Fruit fly (Drosophila melanogaster): ENCODE measurements around the gene Hibch.

The Hibch gene

DNA sequence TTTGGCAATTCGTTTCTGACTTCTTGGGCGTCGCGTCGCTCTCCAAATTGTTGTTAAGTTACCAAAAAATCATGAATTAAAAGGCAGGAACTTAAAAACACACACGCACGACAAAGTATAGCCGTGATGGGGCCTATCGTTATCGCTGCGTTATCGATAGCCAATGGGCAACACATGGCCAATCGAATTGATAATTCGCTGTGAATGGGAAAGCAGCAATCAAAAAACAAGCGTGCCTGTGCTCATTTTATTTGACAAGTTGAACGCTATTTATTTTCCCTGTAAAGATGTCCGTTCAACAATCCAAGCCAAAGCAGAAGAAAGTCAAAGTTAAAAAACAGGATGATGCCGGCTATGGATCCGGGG is 11.0 kb upstream of the Hibch start, which contains the start of the genes Surf4 and CG31301 (continued):
- TF ChIP-seq zf30C (GFP tag; optimal IDR thresholded peaks at IDR 0.05) (peak; percentile 30), ind (GFP tag; optimal IDR thresholded peaks at IDR 0.05) (no peak), CG13624 (GFP tag; optimal IDR thresholded peaks at IDR 0.05) (peak; percentile 13), tna (GFP tag; IDR thresholded peaks at IDR 0.05; ENCODE audit: partially characterized antibody) (peak; percentile 85), az2 (GFP tag; optimal IDR thresholded peaks at IDR 0.05) (no peak), zfh1 (GFP tag; IDR thresholded peaks at IDR 0.05) (no peak), CG7357 (GFP tag; IDR thresholded peaks at IDR 0.05) (no peak), CG8924 (tag; optimal IDR thresholded peaks at IDR 0.05) (no peak), grn (GFP tag; optimal IDR thresholded peaks at IDR 0.05) (no peak), CG10321 (GFP tag; IDR thresholded peaks at IDR 0.05) (no peak), lilli (GFP tag; optimal IDR thresholded peaks at IDR 0.05) (peak; percentile 5), p53 (GFP tag; optimal IDR thresholded peaks at IDR 0.05) (no peak), vfl (GFP tag; optimal IDR thresholded peaks at IDR 0.05) (no peak), CG4404 (GFP tag; IDR thresholded peaks at IDR 0.05) (no peak), CG13287 (GFP tag; IDR thresholded peaks at IDR 0.05; ENCODE audit: partially characterized antibody) (peak; percentile 71), cwo (GFP tag; optimal IDR thresholded peaks at IDR 0.05) (no peak), run (tag; optimal IDR thresholded peaks at IDR 0.05) (no peak), nerfin-2 (GFP tag; IDR thresholded peaks at IDR 0.05; ENCODE audit: partially characterized antibody) (peak; percentile 77), D (optimal IDR thresholded peaks at IDR 0.05) (no peak), D (GFP tag; optimal IDR thresholded peaks at IDR 0.05) (no peak), btn (GFP tag; optimal IDR thresholded peaks at IDR 0.05) (no peak), Med (GFP tag) (peak; percentile 71), CG8290 (GFP tag; optimal IDR thresholded peaks at IDR 0.05) (no peak), CG8290 (tag; optimal IDR thresholded peaks at IDR 0.05) (peak in 1 of 2 experiments; percentile 56), CG11093 (GFP tag; IDR thresholded peaks at IDR 0.05) (no peak), Ssrp (tag; optimal IDR thresholded peaks at IDR 0.05) (no peak), CG32532 (GFP tag; IDR thresholded peaks at IDR 0.05) (no peak), Dek (tag; optimal IDR thresholded peaks at IDR 0.05) (no peak), CG31365 (tag; optimal IDR thresholded peaks at IDR 0.05) (no peak), Optix (GFP tag; IDR thresholded peaks at IDR 0.05) (no peak), Atf-2 (GFP tag; optimal IDR thresholded peaks at IDR 0.05) (no peak), CG7745 (tag; optimal IDR thresholded peaks at IDR 0.05) (no peak), CG8944 (GFP tag; optimal IDR thresholded peaks at IDR 0.05) (no peak), jumu (GFP tag; optimal IDR thresholded peaks at IDR 0.05) (no peak), CG43689 (GFP tag; IDR thresholded peaks at IDR 0.05) (no peak), inv (GFP tag; IDR thresholded peaks at IDR 0.05; ENCODE audit: partially characterized antibody) (peak; percentile 49), Hr39 (optimal IDR thresholded peaks at IDR 0.05) (no peak), E2f2 (GFP tag; IDR thresholded peaks at IDR 0.05) (0 out of 2 replicates have a peak, but pooled peaks have one; percentile 33), Antp (GFP tag; optimal IDR thresholded peaks at IDR 0.05) (no peak), CG17359 (tag; optimal IDR thresholded peaks at IDR 0.05) (peak; percentile 6), CG9437 (GFP tag; optimal IDR thresholded peaks at IDR 0.05) (no peak), Fer1 (GFP tag; optimal IDR thresholded peaks at IDR 0.05) (no peak), onecut (GFP tag; IDR thresholded peaks at IDR 0.05) (0 out of 2 replicates have a peak, but pooled peaks have one; percentile 10), MBD-R2 (GFP tag; IDR thresholded peaks at IDR 0.05) (peak; percentile 80), CG8765 (GFP tag; IDR thresholded peaks at IDR 0.05) (no peak), CG16813 (GFP tag; IDR thresholded peaks at IDR 0.05; ENCODE audit: partially characterized antibody) (peak; percentile 66), CG1647 (GFP tag; optimal IDR thresholded peaks at IDR 0.05) (no peak), CG32767 (GFP tag; IDR thresholded peaks at IDR 0.05) (no peak), nerfin-1 (tag; optimal IDR thresholded peaks at IDR 0.05) (no peak), dm (GFP tag; optimal IDR thresholded peaks at IDR 0.05) (peak; percentile 91), Hr3 (GFP tag; optimal IDR thresholded peaks at IDR 0.05) (no peak), knrl (GFP tag; IDR thresholded peaks at IDR 0.05; ENCODE audit: partially characterized antibody) (peak; percentile 51; the same call in 2 of the 3 replicates), Scr (GFP tag; IDR thresholded peaks at IDR 0.05; ENCODE audit: partially characterized antibody) (peak; percentile 68; the same call in 1 of the 2 replicates)
